Worm (Caenorhabditis elegans) whole organism, L2 larva: ENCODE measurements around the gene math-25.

ENCODE experiments used
- aly-2 ChIP-seq: fragments of 150-350 bp; optimal IDR thresholded peaks from 2 replicates; lab custom pipeline; 2014; ENCODE audit warnings: missing biosample characterization, missing genetic modification characterization
- blmp-1 ChIP-seq: sonication (generic microtip); optimal IDR thresholded peaks from 2 replicates; lab custom pipeline; 2017; ENCODE audit warnings: missing genetic modification characterization, mild to moderate bottlenecking, missing compliant biosample characterization, antibody characterized with exemption, moderate library complexity; ENCODE audit not compliant: insufficient read depth
- nhr-25 ChIP-seq: fragments of 150-350 bp; sonication (generic microtip); optimal IDR thresholded peaks from 3 replicates; lab custom pipeline; 2014; ENCODE audit warnings: missing biosample characterization, missing genetic modification characterization
- nhr-77 ChIP-seq: fragments of 150-350 bp; optimal IDR thresholded peaks from 2 replicates; lab custom pipeline; 2014; ENCODE audit warnings: missing biosample characterization, missing genetic modification characterization

DNA sequence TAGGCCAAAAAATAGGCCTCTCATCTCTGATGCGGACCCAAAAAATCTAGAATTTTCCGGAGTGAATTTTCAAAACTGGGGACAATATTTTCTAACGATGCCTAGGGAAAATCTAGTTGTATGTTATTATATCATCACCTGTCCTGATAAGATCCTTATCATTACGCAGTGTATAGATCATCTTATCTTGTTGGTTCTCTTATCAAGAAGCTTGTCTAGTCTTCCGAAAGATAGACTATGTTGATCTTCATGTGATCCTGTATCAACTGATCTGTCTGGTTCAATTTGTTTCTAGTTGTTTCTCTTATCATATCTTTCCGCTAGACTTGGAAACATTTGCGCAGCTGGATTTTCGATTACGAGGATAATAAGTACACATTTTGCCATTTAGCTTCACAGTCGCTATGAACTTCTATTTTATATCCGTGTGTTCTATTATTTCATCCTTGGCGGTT lies 45.0 kb upstream of the math-25 start, which contains the start of gene C52E2.3:
- TF ChIP-seq nhr-77 (tag; lab: Kevin White, UChicago) = no peak
- TF ChIP-seq blmp-1 = no peak
- TF ChIP-seq nhr-25 = no peak
- TF ChIP-seq aly-2 (tag; lab: Kevin White, UChicago) = no peak
